Fruit fly (Drosophila melanogaster): Measurements from ENCODE around the gene CG9107.

CG9107 gene

DNA sequence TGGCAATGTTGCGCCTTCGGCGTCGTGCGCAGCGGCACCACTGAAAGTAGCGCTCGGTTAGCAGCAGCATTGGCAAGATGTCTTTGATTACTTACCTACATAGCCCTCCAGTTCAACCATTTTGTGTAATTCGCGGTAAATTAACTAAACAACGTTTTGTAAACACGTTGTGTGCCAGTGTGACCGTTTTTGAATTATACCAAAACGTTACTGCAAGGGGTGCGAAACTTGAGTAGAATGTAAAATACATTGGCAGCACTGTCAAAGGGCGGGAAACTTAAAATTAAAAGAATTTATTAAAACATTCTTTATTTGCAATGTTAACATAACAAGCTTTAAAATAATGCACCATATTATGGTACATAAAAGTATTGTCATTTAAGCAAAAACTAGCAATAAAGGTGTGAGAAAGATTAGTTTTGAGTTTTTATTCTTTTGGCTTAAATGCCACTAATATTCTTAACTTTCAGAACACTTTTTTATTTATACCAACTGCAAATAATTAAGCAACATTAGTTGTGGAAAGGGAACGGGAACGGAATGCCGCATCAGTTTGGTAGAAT, at the start of gene CG9107:
TSS of gene CG9107 (minus strand) at position 195 of the 563 bp plus-strand sequence.
- peak in 1 of 2 experiments; percentile 37 for TF ChIP-seq CTCF (optimal IDR thresholded peaks at IDR 0.05)
- no peak for TF ChIP-seq CG8478 (optimal IDR thresholded peaks at IDR 0.05)

DNA sequence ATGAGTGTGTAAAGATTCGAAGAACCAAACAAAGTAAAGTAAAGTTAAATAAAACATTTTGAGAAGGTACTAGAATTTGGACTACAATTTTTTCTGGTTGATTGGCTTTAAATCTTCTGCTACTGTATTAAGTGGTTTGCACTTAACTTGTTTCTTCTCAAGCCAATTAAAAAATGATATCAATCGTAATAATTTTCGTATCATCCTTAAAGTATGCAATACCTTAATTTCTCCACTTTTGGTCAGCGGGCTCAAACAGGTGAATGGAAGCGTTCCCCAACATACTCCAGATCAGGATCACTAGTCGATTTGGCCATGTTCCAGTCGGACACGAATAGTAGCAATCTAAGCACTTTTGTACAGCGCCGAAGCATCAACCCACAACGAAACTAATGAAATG, 49.6 kb upstream of the CG9107 start:
- TF ChIP-seq CG8478 (optimal IDR thresholded peaks at IDR 0.05) (no peak), CTCF (optimal IDR thresholded peaks at IDR 0.05) (no peak)

DNA sequence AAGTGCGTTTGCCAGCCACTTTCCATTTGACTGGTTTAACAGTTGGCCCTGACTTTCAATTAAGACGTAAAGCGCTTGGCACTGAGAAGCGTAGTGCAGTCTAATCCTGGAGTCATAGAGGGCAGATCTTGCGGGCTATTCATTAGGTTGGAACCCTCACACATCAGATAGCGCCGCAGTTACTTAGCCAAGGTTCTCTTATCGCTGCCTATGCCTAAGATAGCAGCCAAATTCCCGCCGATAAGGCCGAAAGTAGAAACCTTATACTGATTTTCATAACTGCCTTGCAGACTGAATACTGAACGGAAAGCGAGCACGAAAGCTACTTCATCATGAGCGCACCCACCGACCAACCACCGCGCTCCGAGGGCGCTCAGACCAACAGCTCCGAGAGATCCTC, 47.8 kb upstream of the CG9107 start:
- TF ChIP-seq CG8478 (optimal IDR thresholded peaks at IDR 0.05), result no peak
- no peak for TF ChIP-seq CTCF (optimal IDR thresholded peaks at IDR 0.05)

DNA sequence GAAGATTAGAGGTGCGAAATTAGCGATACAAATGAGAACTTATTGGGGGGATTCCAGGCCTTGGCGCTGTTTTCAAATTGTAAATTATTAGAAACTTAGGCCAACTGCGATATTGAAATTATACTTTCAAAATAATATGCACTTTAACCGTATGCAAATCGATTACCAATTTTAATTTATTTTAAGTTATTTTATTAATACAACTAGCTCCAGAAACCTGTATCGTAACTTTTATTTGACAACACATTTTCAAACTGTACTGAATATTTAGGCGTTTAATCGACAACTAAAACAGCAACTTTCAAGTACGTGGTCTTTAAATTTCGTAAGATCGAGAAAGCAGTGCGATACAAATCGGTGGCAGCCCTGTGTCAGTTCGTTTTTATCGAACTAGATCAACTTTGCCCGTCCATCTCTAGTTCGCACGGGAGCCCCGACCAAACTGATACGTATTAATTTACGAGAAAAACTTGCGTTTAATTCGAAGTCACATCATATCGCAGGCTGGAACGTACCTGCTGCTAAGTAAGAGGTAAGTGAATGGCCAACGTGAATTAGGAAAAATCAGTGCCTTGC, 46.4 kb upstream of the CG9107 start, which contains the start of the genes CG9154 and Kr-h2:
TSS of gene CG9154 (minus strand) at position 31 of the 576 bp plus-strand sequence.
TSS of gene Kr-h2 (plus strand) at position 335 of the 576 bp plus-strand sequence.
- TF ChIP-seq CG8478 (optimal IDR thresholded peaks at IDR 0.05), result no peak
- TF ChIP-seq CTCF (optimal IDR thresholded peaks at IDR 0.05), result peak in 1 of 2 experiments; percentile 37

DNA sequence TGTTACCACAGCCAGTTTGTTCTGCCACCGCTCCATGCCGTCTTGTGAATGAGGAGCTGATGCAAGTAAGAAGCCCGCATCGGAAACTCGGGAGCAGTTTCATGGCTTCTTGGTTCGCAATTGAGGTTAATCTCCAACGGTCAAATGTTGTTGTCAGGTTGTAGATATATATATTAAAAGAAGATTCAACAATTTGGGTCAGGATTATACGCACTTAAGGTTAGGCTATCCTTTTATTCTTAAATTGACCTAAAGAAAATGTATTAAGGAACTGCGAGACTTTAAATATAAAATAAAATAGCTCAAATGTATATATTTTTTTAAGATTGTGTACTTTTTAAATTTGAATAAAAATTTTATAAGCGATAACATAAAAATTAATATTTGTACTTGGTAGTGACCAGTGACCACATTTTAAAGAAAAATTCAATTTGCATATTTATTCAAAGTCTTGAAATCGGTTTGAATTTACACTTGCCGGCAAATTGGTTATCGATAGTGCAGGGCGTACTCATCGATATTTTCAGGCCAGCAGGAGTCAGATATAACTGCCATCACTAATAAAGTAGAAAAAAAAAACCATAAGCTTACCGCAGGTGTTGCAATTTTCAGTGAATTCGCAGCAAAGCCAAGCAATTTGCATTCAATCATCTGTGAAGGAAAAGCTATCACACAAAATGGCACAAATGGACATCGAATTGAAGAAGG, 44.4 kb upstream of the CG9107 start, which contains the start of the genes CG9150 and Pfdn1:
TSS of gene CG9150 (minus strand) at position 51 of the 708 bp plus-strand sequence.
TSS of gene Pfdn1 (plus strand) at position 536 of the 708 bp plus-strand sequence.
- TF ChIP-seq CTCF (optimal IDR thresholded peaks at IDR 0.05), result no peak
- no peak for TF ChIP-seq CG8478 (optimal IDR thresholded peaks at IDR 0.05)

DNA sequence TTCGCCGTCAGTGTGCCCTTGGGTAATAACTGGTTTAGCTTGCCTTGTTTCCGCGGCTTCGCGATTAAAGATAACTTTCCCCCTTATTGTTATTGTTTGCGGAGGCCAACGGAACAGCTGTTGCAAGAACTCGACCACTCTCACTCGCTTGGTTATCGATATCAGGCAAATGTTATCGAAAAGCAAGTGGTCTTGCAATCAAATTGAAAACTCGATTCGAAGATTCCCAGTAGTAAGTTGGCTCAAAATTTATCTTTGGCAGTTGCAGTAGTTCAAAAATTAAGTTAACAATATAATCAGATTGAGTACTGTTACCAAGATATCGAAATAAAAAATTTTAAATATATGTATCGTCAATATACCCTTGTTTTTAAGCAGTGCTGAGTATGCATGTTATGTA, 41.5 kb upstream of the CG9107 start, which contains the start of the genes Fbw5 and CG9147:
TSS of gene Fbw5 (minus strand) at position 131 of the 400 bp plus-strand sequence.
TSS of gene CG9147 (plus strand) at position 175 of the 400 bp plus-strand sequence.
- TF ChIP-seq CTCF (optimal IDR thresholded peaks at IDR 0.05), result no peak
- TF ChIP-seq CG8478 (optimal IDR thresholded peaks at IDR 0.05), result no peak

DNA sequence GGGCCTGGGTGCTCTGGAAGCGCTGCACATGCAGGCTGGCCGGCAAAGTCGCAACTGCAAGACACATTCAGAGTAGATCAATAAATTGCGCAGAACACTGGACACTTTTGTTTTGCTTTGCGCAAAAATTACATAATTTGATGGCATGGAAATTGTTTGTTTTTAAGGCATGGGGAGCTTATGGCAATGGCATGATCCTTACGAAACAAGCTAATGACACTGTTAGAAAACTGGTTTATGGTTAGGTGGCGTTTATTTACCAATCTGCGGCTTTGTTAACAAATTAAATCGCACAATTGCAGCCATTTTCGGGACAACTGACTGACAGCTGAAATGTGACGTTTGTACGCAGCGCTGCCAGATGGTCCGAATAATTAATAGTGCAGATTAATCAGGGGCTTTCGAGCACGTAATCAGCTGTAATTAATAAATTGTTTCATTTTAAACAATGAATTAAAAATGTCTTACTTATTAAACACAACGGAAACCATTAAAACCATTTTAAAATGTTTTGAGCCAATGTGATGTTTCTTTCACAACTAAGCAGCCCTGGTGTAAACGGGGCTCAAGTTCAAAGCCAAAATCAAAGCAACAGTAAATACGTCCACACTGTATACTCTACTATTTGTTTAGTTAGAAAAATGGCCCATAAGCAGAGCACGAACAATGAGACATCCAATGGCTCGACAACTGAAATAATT, 38.2 kb upstream of the CG9107 start, which contains the start of the genes ND-51 and CG13994:
TSS of gene ND-51 (minus strand) at position 376 of the 701 bp plus-strand sequence.
TSS of gene CG13994 (plus strand) at position 608 of the 701 bp plus-strand sequence.
- TF ChIP-seq CG8478 (optimal IDR thresholded peaks at IDR 0.05) (no peak), CTCF (optimal IDR thresholded peaks at IDR 0.05) (no peak)

DNA sequence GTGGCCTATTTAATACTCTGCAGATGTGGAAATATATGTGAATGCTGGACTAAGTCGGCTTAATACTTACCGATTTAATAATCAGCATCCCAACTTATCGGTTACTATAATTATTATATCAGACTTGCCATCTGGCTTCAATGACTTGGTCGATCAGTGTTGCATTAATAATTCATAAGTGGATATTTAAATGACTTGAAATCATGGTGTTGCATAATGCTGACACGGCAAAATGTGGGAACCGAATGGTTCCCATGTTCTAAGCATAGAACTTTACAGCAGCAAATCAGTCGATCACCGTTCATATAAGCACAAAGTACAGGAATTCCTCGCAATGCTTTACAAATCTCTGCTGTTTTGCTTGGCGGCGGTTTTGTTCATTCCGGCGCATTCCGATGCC, 35.9 kb upstream of the CG9107 start, which contains the start of gene CG34180:
TSS of gene CG34180 (plus strand) at position 301 of the 400 bp plus-strand sequence.
- TF ChIP-seq CTCF (optimal IDR thresholded peaks at IDR 0.05), result no peak
- TF ChIP-seq CG8478 (optimal IDR thresholded peaks at IDR 0.05), result no peak

DNA sequence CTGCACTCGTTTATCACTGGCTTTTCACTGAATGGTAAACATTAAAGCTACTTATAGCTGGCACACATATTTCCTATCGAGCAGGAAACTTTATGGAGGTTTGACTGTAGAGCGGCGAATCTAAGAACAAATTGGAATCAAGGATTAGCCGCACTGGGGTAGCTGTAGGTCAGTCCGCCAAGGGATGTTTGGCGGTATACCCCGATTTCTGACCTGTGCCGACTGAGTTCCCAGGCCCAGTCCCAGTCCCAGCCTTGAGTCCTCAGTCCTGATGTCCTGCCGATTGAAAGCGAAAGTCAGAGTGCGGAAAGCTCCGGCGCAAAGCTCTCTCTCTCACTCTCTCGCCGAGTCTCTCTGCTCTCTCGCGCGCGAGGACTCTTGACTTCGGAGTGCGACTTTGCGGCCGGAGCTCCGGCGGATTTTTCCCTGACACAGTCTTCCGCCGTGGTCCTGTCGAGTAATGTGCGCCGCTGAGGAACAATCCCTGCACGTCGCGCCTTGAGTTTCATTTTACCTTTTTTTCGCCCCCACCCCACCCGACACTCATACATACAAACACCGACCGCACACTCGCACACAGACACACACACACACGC, 29.6 kb upstream of the CG9107 start, which contains the start of gene CG13995:
TSS of gene CG13995 (plus strand) at position 429 of the 596 bp plus-strand sequence.
- TF ChIP-seq CG8478 (optimal IDR thresholded peaks at IDR 0.05) (no peak), CTCF (optimal IDR thresholded peaks at IDR 0.05) (no peak)

DNA sequence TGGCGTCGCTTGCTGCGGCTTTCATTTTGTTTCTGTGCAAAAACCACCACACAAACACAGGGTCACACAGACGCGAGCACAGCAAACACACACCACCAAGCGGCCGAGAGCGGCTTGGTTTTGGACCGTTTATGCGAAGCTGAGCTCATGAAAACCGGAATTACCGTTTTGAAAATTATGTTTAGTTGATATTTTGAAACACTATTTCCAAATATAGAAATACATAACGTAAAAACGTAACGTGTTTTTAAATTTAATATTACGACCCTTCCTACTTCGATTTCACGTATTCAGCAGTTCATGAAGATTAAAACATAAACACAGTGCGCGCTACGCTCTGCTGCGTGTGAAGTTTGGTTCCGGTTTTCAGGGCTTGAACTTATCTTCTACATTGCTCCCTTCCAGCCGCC, 26.9 kb upstream of the CG9107 start:
- TF ChIP-seq CTCF (optimal IDR thresholded peaks at IDR 0.05) (no peak), CG8478 (optimal IDR thresholded peaks at IDR 0.05) (no peak)

DNA sequence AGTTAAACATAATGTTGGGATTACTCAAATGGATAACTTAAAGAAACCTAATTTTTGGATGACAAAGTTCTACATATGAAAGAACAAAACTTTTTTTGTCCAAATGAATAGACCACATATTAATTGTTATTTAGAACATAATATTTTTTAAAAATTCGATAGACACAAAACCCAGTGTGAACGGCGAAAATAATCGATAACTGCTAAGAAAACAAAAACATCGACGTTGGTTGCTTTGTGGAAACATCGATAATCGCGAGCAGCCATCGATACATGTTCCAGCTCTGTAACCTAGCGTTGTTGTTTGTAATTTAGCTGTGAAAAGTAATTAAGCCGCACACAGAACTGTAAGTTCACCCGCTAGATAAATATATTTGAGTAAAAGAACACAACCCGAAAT, 26.2 kb upstream of the CG9107 start, which contains the start of gene CG9135:
TSS of gene CG9135 (plus strand) at position 226 of the 400 bp plus-strand sequence.
- no peak for TF ChIP-seq CG8478 (optimal IDR thresholded peaks at IDR 0.05)
- peak in 1 of 2 experiments; percentile 20 for TF ChIP-seq CTCF (optimal IDR thresholded peaks at IDR 0.05)

DNA sequence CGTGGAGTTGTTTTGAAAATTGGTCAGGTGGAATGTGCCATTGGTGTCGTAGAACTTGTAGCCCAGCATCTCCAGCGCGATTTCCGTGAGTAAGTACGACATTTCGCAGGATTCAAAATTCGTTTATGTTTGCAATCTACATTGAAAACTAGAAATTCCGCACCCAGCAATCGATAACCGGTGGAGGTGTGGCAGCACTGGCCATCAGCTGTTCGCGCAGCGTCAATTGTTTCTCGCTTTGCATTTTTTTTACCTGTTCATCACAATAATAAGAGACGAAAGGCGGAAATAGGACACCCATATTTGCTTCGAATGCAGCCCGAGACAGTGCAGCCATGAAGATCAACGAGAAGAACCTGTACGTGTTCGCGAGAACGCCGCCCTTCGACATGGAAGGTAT, 24.2 kb upstream of the CG9107 start, which contains the start of the genes CG34179 and slmo:
TSS of gene CG34179 (minus strand) at position 165 of the 400 bp plus-strand sequence.
TSS of gene slmo (minus strand) at position 165 of the 400 bp plus-strand sequence.
- TF ChIP-seq CTCF (optimal IDR thresholded peaks at IDR 0.05) (no peak), CG8478 (optimal IDR thresholded peaks at IDR 0.05) (no peak)

DNA sequence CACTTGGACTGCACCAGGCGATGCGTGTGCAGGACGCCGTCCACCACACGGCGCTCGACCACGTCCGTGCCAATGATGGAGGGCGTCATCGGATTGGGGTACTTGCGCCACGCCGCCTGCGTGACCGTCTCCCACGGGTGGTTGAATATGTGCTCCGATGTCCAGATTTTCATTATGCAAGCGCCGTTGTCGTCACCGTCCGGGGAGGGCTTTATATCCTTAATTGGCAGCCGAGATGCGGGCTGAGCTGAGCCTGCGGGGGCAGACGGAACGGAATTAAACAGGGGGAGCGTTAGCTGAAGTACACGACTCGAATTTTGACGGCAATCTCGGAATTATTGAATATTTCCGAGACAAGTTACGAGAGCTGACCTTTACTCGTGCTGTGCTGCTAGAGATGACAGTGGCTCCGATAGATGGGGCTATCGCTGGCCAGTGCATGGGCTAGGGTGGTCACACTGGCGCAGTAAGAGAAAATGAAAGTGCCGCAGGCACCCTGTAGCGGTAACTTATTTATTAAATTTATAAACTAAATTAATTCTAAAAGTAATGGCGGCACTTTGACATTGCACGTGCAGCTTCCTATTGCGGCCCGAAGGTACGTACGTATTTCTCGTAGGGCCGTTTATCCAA, 23.3 kb upstream of the CG9107 start, which contains the start of gene IPIP:
TSS of gene IPIP (plus strand) at position 475 of the 633 bp plus-strand sequence.
- no peak for TF ChIP-seq CG8478 (optimal IDR thresholded peaks at IDR 0.05)
- peak in 1 of 2 experiments; percentile 38 for TF ChIP-seq CTCF (optimal IDR thresholded peaks at IDR 0.05)

All from S2 (cell line).